Fruit fly (Drosophila melanogaster) whole organism, adult: ENCODE measurements around the gene Zcchc7.

Experiments used
- Crg-1 ChIP-seq: fragments of 200-800 bp; sonication (Bioruptor generic); optimal IDR thresholded peaks from 2 replicates; lab custom pipeline; 2016; ENCODE audit warnings: missing biosample characterization, missing genetic modification characterization
- cic ChIP-seq: fragments of 200-800 bp; sonication (Bioruptor generic); optimal IDR thresholded peaks from 2 replicates; lab custom pipeline; 2017; ENCODE audit warnings: missing biosample characterization, mild to moderate bottlenecking, missing genetic modification characterization, moderate library complexity

DNA sequence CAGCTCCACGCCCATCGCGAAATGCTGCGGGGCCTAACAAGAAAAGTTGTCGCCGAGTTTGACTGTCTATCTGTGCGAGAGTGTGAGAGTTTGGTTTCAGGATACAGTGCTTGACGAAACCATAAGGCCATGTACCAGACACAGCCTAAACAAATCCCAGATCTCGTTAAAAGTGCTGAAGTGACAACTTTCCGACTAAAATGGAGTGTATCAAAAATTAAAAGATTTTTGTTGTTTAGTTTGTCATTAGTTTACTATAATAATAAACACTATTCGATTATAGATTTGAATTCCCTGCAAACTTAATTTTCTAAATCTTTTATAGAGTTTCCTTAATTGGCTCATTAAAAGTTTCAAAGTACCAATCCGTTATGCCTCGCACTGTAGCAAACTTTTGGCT, 48.5 kb downstream of the Zcchc7 start:
- TF ChIP-seq Crg-1 (no peak), cic (GFP tag; lab: Kevin White, UChicago) (no peak)
